Fruit fly (Drosophila melanogaster) whole organism, pupa: Measurements from ENCODE around the gene Chd64.

Source experiments
- CG10348 ChIP-seq: fragments of 200-800 bp; sonication (Bioruptor generic); IDR thresholded peaks from 2 replicates; pipeline ENCODE4 v1.3.6; 2022; ENCODE audit warnings: missing biosample characterization, missing genetic modification characterization
- CG12605 ChIP-seq: fragments of 200-800 bp; sonication (Bioruptor generic); IDR thresholded peaks from 2 replicates; pipeline ENCODE4 v1.3.6; 2022; ENCODE audit warnings: missing biosample characterization, missing genetic modification characterization
- CG15710 ChIP-seq: fragments of 200-800 bp; sonication (Bioruptor generic); optimal IDR thresholded peaks from 2 replicates; lab custom pipeline; 2018; ENCODE audit warnings: missing biosample characterization, mild to moderate bottlenecking, missing genetic modification characterization, moderate library complexity
- CG32121 ChIP-seq: fragments of 200-800 bp; sonication (Bioruptor generic); IDR thresholded peaks from 2 replicates; pipeline ENCODE4 v1.3.6; 2022; ENCODE audit warnings: missing biosample characterization, missing genetic modification characterization
- CG4496 ChIP-seq: fragments of 200-800 bp; sonication (Bioruptor generic); IDR thresholded peaks from 3 replicates; pipeline ENCODE4 v1.3.6; 2022; ENCODE audit warnings: missing biosample characterization, missing genetic modification characterization
- CG9948 ChIP-seq: fragments of 200-800 bp; sonication (Bioruptor generic); optimal IDR thresholded peaks from 2 replicates; lab custom pipeline; 2018; ENCODE audit warnings: missing biosample characterization, mild to moderate bottlenecking, missing genetic modification characterization, moderate library complexity
- D1 ChIP-seq: fragments of 200-800 bp; sonication (Bioruptor generic); optimal IDR thresholded peaks from 2 replicates; lab custom pipeline; 2018; ENCODE audit warnings: missing biosample characterization, mild to moderate bottlenecking, missing genetic modification characterization, moderate library complexity
- Ets98B ChIP-seq: fragments of 200-800 bp; sonication (Bioruptor generic); IDR thresholded peaks from 2 replicates; pipeline ENCODE4 v1.3.6; 2022; ENCODE audit warnings: missing biosample characterization, missing genetic modification characterization
- Pif1A ChIP-seq: fragments of 200-800 bp; sonication (Bioruptor generic); optimal IDR thresholded peaks from 3 replicates; lab custom pipeline; 2016; ENCODE audit warnings: missing biosample characterization, missing genetic modification characterization
- Pif1B ChIP-seq: fragments of 200-800 bp; sonication (Bioruptor generic); optimal IDR thresholded peaks from 3 replicates; lab custom pipeline; 2016; ENCODE audit warnings: missing biosample characterization, missing genetic modification characterization
- Snoo ChIP-seq: fragments of 200-800 bp; sonication (Bioruptor generic); optimal IDR thresholded peaks from 3 replicates; lab custom pipeline; 2017; ENCODE audit warnings: missing biosample characterization, mild to moderate bottlenecking, missing genetic modification characterization, inconsistent platforms
- gl ChIP-seq: fragments of 200-800 bp; sonication (Bioruptor generic); optimal IDR thresholded peaks from 2 replicates; lab custom pipeline; 2018; ENCODE audit warnings: missing biosample characterization, mild to moderate bottlenecking, missing genetic modification characterization
- rn ChIP-seq: fragments of 200-800 bp; sonication (Bioruptor generic); IDR thresholded peaks from 2 replicates; pipeline ENCODE4 v1.3.6; 2022; ENCODE audit warnings: missing biosample characterization, missing genetic modification characterization

- TF ChIP-seq rn (GFP tag; lab: Robert Waterston, UW): no peak
- no peak for TF ChIP-seq Pif1B (GFP tag; lab: Kevin White, UChicago)
- TF ChIP-seq CG4496 (GFP tag; lab: Robert Waterston, UW): no peak
- TF ChIP-seq D1 (tag; lab: Kevin White, UChicago): no peak
- TF ChIP-seq Snoo (tag; lab: Kevin White, UChicago): no peak
- TF ChIP-seq gl (tag; lab: Kevin White, UChicago): no peak
- TF ChIP-seq Ets98B (GFP tag; lab: Robert Waterston, UW): no peak
- no peak for TF ChIP-seq CG10348 (GFP tag; lab: Robert Waterston, UW)
- TF ChIP-seq CG12605: no peak
- no peak for TF ChIP-seq CG9948 (tag; lab: Kevin White, UChicago)
- TF ChIP-seq CG32121 (GFP tag; lab: Robert Waterston, UW): no peak
- TF ChIP-seq Pif1A (GFP tag; lab: Kevin White, UChicago): no peak
- TF ChIP-seq CG15710 (tag; lab: Kevin White, UChicago): no peak
Observed at dm6 chr3L:4072717-4073116, 49.5 kb downstream of the Chd64 start.
